Worm (Caenorhabditis elegans) whole organism, L3 larva: Measurements from ENCODE around the gene srh-118.

Experiments used
- R02D3.7 ChIP-seq: fragments of 150-350 bp; optimal IDR thresholded peaks from 2 replicates; lab custom pipeline; 2014; ENCODE audit warnings: missing biosample characterization, missing genetic modification characterization
- ZK546.5 ChIP-seq: sonication (generic microtip); optimal IDR thresholded peaks from 2 replicates; lab custom pipeline; 2017; ENCODE audit warnings: missing biosample characterization, missing genetic modification characterization
- aly-2 ChIP-seq: fragments of 150-350 bp; optimal IDR thresholded peaks from 2 replicates; lab custom pipeline; 2014; ENCODE audit warnings: missing biosample characterization, missing genetic modification characterization
- ama-1 ChIP-seq: fragments of 150-350 bp; optimal IDR thresholded peaks from 2 replicates; lab custom pipeline; 2018
- ceh-16 ChIP-seq: sonication (generic microtip); optimal IDR thresholded peaks from 2 replicates; lab custom pipeline; 2017; ENCODE audit warnings: missing biosample characterization, missing genetic modification characterization
- daf-12 ChIP-seq: fragments of 150-350 bp; optimal IDR thresholded peaks from 2 replicates; lab custom pipeline; 2014; ENCODE audit warnings: missing biosample characterization, missing genetic modification reagents, missing genetic modification characterization
- egl-27 ChIP-seq: sonication (generic microtip); optimal IDR thresholded peaks from 4 replicates; lab custom pipeline; 2017; ENCODE audit warnings: missing biosample characterization, missing genetic modification reagents, missing genetic modification characterization
- egl-5 ChIP-seq: fragments of 150-350 bp; optimal IDR thresholded peaks from 2 replicates; lab custom pipeline; 2017; ENCODE audit warnings: missing biosample characterization, missing genetic modification reagents, missing genetic modification characterization, inconsistent platforms
- elt-1 ChIP-seq: fragments of 150-350 bp; optimal IDR thresholded peaks from 2 replicates; lab custom pipeline; 2014; ENCODE audit warnings: missing biosample characterization, missing genetic modification characterization
- elt-2 ChIP-seq: sonication (generic microtip); optimal IDR thresholded peaks from 2 replicates; lab custom pipeline; 2016; ENCODE audit warnings: missing genetic modification reagents, mild to moderate bottlenecking, missing genetic modification characterization, missing compliant biosample characterization
- eor-1 ChIP-seq, 2 experiments: fragments of 150-350 bp; optimal IDR thresholded peaks; 2 replicates each; lab custom pipeline; 2014 to 2018; ENCODE audit warnings: missing biosample characterization in 2 of 2, missing genetic modification characterization in 2 of 2
- hmg-11 ChIP-seq: sonication (generic microtip); optimal IDR thresholded peaks from 2 replicates; lab custom pipeline; 2016; ENCODE audit warnings: missing genetic modification characterization, missing compliant biosample characterization
- jun-1 ChIP-seq: fragments of 150-350 bp; optimal IDR thresholded peaks from 2 replicates; lab custom pipeline; 2014; ENCODE audit warnings: missing biosample characterization, missing genetic modification reagents, missing genetic modification characterization
- lin-15B ChIP-seq: fragments of 150-350 bp; optimal IDR thresholded peaks from 2 replicates; lab custom pipeline; 2014; ENCODE audit warnings: missing biosample characterization, missing genetic modification characterization
- lin-39 ChIP-seq: fragments of 150-350 bp; optimal IDR thresholded peaks from 2 replicates; lab custom pipeline; 2018; ENCODE audit warnings: missing biosample characterization, missing genetic modification reagents, missing genetic modification characterization
- lsy-12 ChIP-seq: sonication (generic microtip); optimal IDR thresholded peaks from 2 replicates; lab custom pipeline; 2016; ENCODE audit warnings: mild to moderate bottlenecking, missing genetic modification characterization, missing compliant biosample characterization
- mdl-1 ChIP-seq: fragments of 150-350 bp; optimal IDR thresholded peaks from 2 replicates; lab custom pipeline; 2014; ENCODE audit warnings: missing biosample characterization, missing genetic modification characterization
- nfya-1 ChIP-seq: sonication (generic microtip); optimal IDR thresholded peaks from 2 replicates; lab custom pipeline; 2017; ENCODE audit warnings: missing genetic modification characterization, mild to moderate bottlenecking, missing compliant biosample characterization, antibody characterized with exemption, moderate library complexity; ENCODE audit not compliant: insufficient read depth
- nhr-11 ChIP-seq: fragments of 150-350 bp; optimal IDR thresholded peaks from 2 replicates; lab custom pipeline; 2014; ENCODE audit warnings: missing biosample characterization, missing genetic modification characterization
- nhr-12 ChIP-seq: fragments of 150-350 bp; optimal IDR thresholded peaks from 2 replicates; lab custom pipeline; 2014; ENCODE audit warnings: missing biosample characterization, missing genetic modification characterization
- nhr-23 ChIP-seq: fragments of 150-350 bp; optimal IDR thresholded peaks from 2 replicates; lab custom pipeline; 2014; ENCODE audit warnings: missing biosample characterization, missing genetic modification reagents, missing genetic modification characterization
- nhr-237 ChIP-seq: fragments of 150-350 bp; optimal IDR thresholded peaks from 2 replicates; lab custom pipeline; 2014; ENCODE audit warnings: missing biosample characterization, missing genetic modification characterization
- nhr-25 ChIP-seq: sonication (generic microtip); optimal IDR thresholded peaks from 2 replicates; lab custom pipeline; 2017; ENCODE audit warnings: missing biosample characterization, missing genetic modification characterization
- nhr-43 ChIP-seq: sonication (generic microtip); optimal IDR thresholded peaks from 2 replicates; lab custom pipeline; 2016; ENCODE audit warnings: mild to moderate bottlenecking, missing genetic modification characterization, missing compliant biosample characterization; ENCODE audit not compliant: poor library complexity, severe bottlenecking
- nhr-67 ChIP-seq: fragments of 150-350 bp; optimal IDR thresholded peaks from 2 replicates; lab custom pipeline; 2014; ENCODE audit warnings: missing biosample characterization, missing genetic modification characterization
- nhr-77 ChIP-seq: fragments of 150-350 bp; optimal IDR thresholded peaks from 2 replicates; lab custom pipeline; 2014; ENCODE audit warnings: missing biosample characterization, missing genetic modification characterization
- pha-4 ChIP-seq: fragments of 150-350 bp; optimal IDR thresholded peaks from 2 replicates; lab custom pipeline; 2014; ENCODE audit warnings: missing biosample characterization, missing genetic modification reagents, missing genetic modification characterization
- pqm-1 ChIP-seq: fragments of 150-350 bp; optimal IDR thresholded peaks from 2 replicates; lab custom pipeline; 2017; ENCODE audit warnings: missing biosample characterization, missing genetic modification characterization, inconsistent platforms
- sea-2 ChIP-seq: fragments of 150-350 bp; sonication (generic microtip); optimal IDR thresholded peaks from 4 replicates; lab custom pipeline; 2014; ENCODE audit warnings: missing biosample characterization, missing genetic modification reagents, missing genetic modification characterization
- tbx-2 ChIP-seq: sonication (generic microtip); optimal IDR thresholded peaks from 2 replicates; lab custom pipeline; 2016; ENCODE audit warnings: mild to moderate bottlenecking, missing genetic modification characterization, missing compliant biosample characterization
- unc-62 ChIP-seq: fragments of 150-350 bp; sonication (generic microtip); optimal IDR thresholded peaks from 4 replicates; lab custom pipeline; 2014; ENCODE audit warnings: missing biosample characterization, missing genetic modification reagents, missing genetic modification characterization
- zag-1 ChIP-seq: fragments of 150-350 bp; optimal IDR thresholded peaks from 2 replicates; lab custom pipeline; 2014; ENCODE audit warnings: missing biosample characterization, missing genetic modification characterization
- ztf-11 ChIP-seq: fragments of 150-350 bp; optimal IDR thresholded peaks from 2 replicates; lab custom pipeline; 2014; ENCODE audit warnings: missing biosample characterization, missing genetic modification characterization
- ztf-4 ChIP-seq: fragments of 150-350 bp; optimal IDR thresholded peaks from 2 replicates; lab custom pipeline; 2014; ENCODE audit warnings: missing biosample characterization, missing genetic modification characterization

Gene srh-118

ce11 chrV:17500055-17500454, 4.1 kb upstream of the srh-118 start:
- TF ChIP-seq R02D3.7 (tag; lab: Kevin White, UChicago) (no peak), ztf-4 (tag; lab: Kevin White, UChicago) (no peak), ZK546.5 (tag; lab: Kevin White, UChicago) (no peak), egl-27 (tag; lab: Kevin White, UChicago) (no peak), elt-2 (tag; lab: Kevin White, UChicago) (no peak), pha-4 (no peak), nhr-23 (tag; lab: Kevin White, UChicago) (no peak), ztf-11 (tag; lab: Kevin White, UChicago) (no peak), mdl-1 (tag; lab: Kevin White, UChicago) (no peak), aly-2 (no peak), zag-1 (tag; lab: Kevin White, UChicago) (no peak), nhr-67 (tag; lab: Kevin White, UChicago) (no peak), ama-1 (lab: Kevin White, UChicago) (no peak), nhr-237 (tag; lab: Kevin White, UChicago) (no peak), unc-62 (no peak)

ce11 chrV:17493732-17494131, 2.2 kb downstream of the srh-118 start, which contains the start of gene fbxa-102:
Gene fbxa-102, minus strand, starts transcription at chrV:17493832.
- TF ChIP-seq jun-1 (tag; lab: Kevin White, UChicago) (no peak), nhr-77 (tag; lab: Kevin White, UChicago) (no peak), daf-12 (tag; lab: Kevin White, UChicago) (no peak), pqm-1 (tag; lab: Kevin White, UChicago) (no peak), tbx-2 (no peak), nhr-23 (tag; lab: Kevin White, UChicago) (no peak), eor-1 (tag; optimal IDR thresholded peaks at IDR 0.05; lab: Kevin White, UChicago) (no peak), ztf-4 (tag; lab: Kevin White, UChicago) (no peak), nhr-25 (tag; lab: Kevin White, UChicago) (no peak), lin-39 (tag; lab: Kevin White, UChicago) (no peak)

ce11 chrV:17486034-17486433, 9.9 kb downstream of the srh-118 start, which contains the start of gene scl-24:
Gene scl-24, plus strand, starts transcription at chrV:17486334.
- TF ChIP-seq nhr-11 (tag; lab: Kevin White, UChicago) (no peak), nhr-12 (tag; lab: Kevin White, UChicago) (no peak), nhr-43 (tag; lab: Kevin White, UChicago) (no peak), ama-1 (lab: Kevin White, UChicago) (no peak), lin-15B (tag; lab: Kevin White, UChicago) (no peak), ceh-16 (tag; lab: Kevin White, UChicago) (no peak), sea-2 (GFP tag; lab: Kevin White, UChicago) (no peak), egl-5 (tag; lab: Kevin White, UChicago) (no peak), hmg-11 (no peak), lsy-12 (tag; lab: Kevin White, UChicago) (no peak), pqm-1 (tag; lab: Kevin White, UChicago) (no peak), nfya-1 (tag; lab: Kevin White, UChicago) (no peak), R02D3.7 (tag; lab: Kevin White, UChicago) (no peak), nhr-23 (tag; lab: Kevin White, UChicago) (no peak), elt-1 (no peak), eor-1 (tag; optimal IDR thresholded peaks at IDR 0.05; lab: Kevin White, UChicago) (no peak), jun-1 (tag; lab: Kevin White, UChicago) (no peak), nhr-77 (tag; lab: Kevin White, UChicago) (no peak), nhr-67 (tag; lab: Kevin White, UChicago) (no peak), lin-39 (tag; lab: Kevin White, UChicago) (no peak)

- TF ChIP-seq unc-62, result no peak
- TF ChIP-seq nhr-11 (tag; lab: Kevin White, UChicago), result no peak
- no peak for TF ChIP-seq elt-2 (tag; lab: Kevin White, UChicago)
- no peak for TF ChIP-seq lin-15B (tag; lab: Kevin White, UChicago)
- TF ChIP-seq, all 47 proteins: peak for 0
Measured at ce11 chrV:17485078-17485477, 10.9 kb downstream of the srh-118 start, which contains the start of gene srh-111. Gene srh-111, minus strand, starts transcription at chrV:17485178.
